Worm (Caenorhabditis elegans) whole organism, late embryonic: ENCODE measurements around the gene dpf-1.
A peak's percentile ranks its signal among the peaks of the same experiment; 100 is the strongest.

Source experiments
- C08G9.2 ChIP-seq: sonication (generic microtip); optimal IDR thresholded peaks from 2 replicates; lab custom pipeline; 2016; ENCODE audit warnings: mild to moderate bottlenecking, missing genetic modification characterization, moderate library complexity, missing compliant biosample characterization
- C38D4.7 ChIP-seq: fragments of 200-800 bp; sonication (Bioruptor generic); optimal IDR thresholded peaks from 2 replicates; lab custom pipeline; 2018; ENCODE audit warnings: mild to moderate bottlenecking, missing genetic modification characterization, moderate library complexity, missing compliant biosample characterization
- F13H6.1 ChIP-seq: sonication (generic microtip); optimal IDR thresholded peaks from 2 replicates; lab custom pipeline; 2016; ENCODE audit warnings: missing genetic modification characterization, missing compliant biosample characterization
- K02D7.2 ChIP-seq: sonication (generic microtip); optimal IDR thresholded peaks from 2 replicates; lab custom pipeline; 2017; ENCODE audit warnings: mild to moderate bottlenecking, missing genetic modification characterization, missing compliant biosample characterization
- K09A11.1 ChIP-seq: sonication (generic microtip); optimal IDR thresholded peaks from 2 replicates; lab custom pipeline; 2017; ENCODE audit warnings: antibody characterized with exemption, mild to moderate bottlenecking, missing genetic modification characterization, missing compliant biosample characterization; ENCODE audit not compliant: insufficient read depth
- T23F11.4 ChIP-seq: fragments of 200-800 bp; sonication (Bioruptor generic); optimal IDR thresholded peaks from 2 replicates; lab custom pipeline; 2018; ENCODE audit warnings: mild to moderate bottlenecking, missing genetic modification characterization, missing compliant biosample characterization
- Y22D7AL.16 ChIP-seq: sonication (generic microtip); optimal IDR thresholded peaks from 2 replicates; lab custom pipeline; 2016; ENCODE audit warnings: missing genetic modification characterization, missing compliant biosample characterization
- ceh-14 ChIP-seq: sonication (generic microtip); optimal IDR thresholded peaks from 2 replicates; lab custom pipeline; 2016; ENCODE audit warnings: missing genotype, missing genetic modification characterization, missing compliant biosample characterization
- ceh-18 ChIP-seq: sonication (generic microtip); optimal IDR thresholded peaks from 2 replicates; lab custom pipeline; 2016; ENCODE audit warnings: missing genetic modification characterization, missing compliant biosample characterization
- ceh-19 ChIP-seq: fragments of 200-800 bp; sonication (Bioruptor generic); optimal IDR thresholded peaks from 2 replicates; lab custom pipeline; 2018; ENCODE audit warnings: mild to moderate bottlenecking, missing genetic modification characterization, missing compliant biosample characterization
- ceh-22 ChIP-seq: sonication (generic microtip); optimal IDR thresholded peaks from 2 replicates; lab custom pipeline; 2017; ENCODE audit warnings: missing biosample characterization, missing genetic modification characterization
- ceh-24 ChIP-seq: sonication (generic microtip); optimal IDR thresholded peaks from 2 replicates; lab custom pipeline; 2016; ENCODE audit warnings: mild to moderate bottlenecking, missing genetic modification characterization, missing compliant biosample characterization
- ceh-30 ChIP-seq: fragments of 150-350 bp; optimal IDR thresholded peaks from 2 replicates; lab custom pipeline; 2014; ENCODE audit warnings: missing biosample characterization, missing genetic modification characterization
- ceh-45 ChIP-seq: fragments of 200-800 bp; sonication (Bioruptor generic); IDR thresholded peaks from 2 replicates; pipeline ENCODE4 v1.3.6; 2022; ENCODE audit warnings: missing genetic modification reagents, missing genetic modification characterization, missing compliant biosample characterization
- ceh-6 ChIP-seq: fragments of 200-800 bp; sonication (Bioruptor generic); optimal IDR thresholded peaks from 2 replicates; lab custom pipeline; 2018; ENCODE audit warnings: mild to moderate bottlenecking, missing genetic modification characterization, missing compliant biosample characterization
- ceh-9 ChIP-seq: sonication (generic microtip); optimal IDR thresholded peaks from 2 replicates; lab custom pipeline; 2016; ENCODE audit warnings: mild to moderate bottlenecking, missing genetic modification characterization, inconsistent platforms, missing compliant biosample characterization
- che-1 ChIP-seq: sonication (generic microtip); optimal IDR thresholded peaks from 2 replicates; lab custom pipeline; 2016; ENCODE audit warnings: mild to moderate bottlenecking, missing genetic modification characterization, missing compliant biosample characterization
- dve-1 ChIP-seq: sonication (generic microtip); optimal IDR thresholded peaks from 2 replicates; lab custom pipeline; 2017; ENCODE audit warnings: antibody characterized with exemption, mild to moderate bottlenecking, missing genetic modification characterization, missing compliant biosample characterization
- elt-2 ChIP-seq: sonication (generic microtip); optimal IDR thresholded peaks from 2 replicates; lab custom pipeline; 2016; ENCODE audit warnings: missing genetic modification reagents, missing genetic modification characterization, missing compliant biosample characterization
- elt-4 ChIP-seq: sonication (generic microtip); optimal IDR thresholded peaks from 2 replicates; lab custom pipeline; 2016; ENCODE audit warnings: missing genetic modification characterization, missing compliant biosample characterization
- ets-4 ChIP-seq: sonication (generic microtip); optimal IDR thresholded peaks from 2 replicates; lab custom pipeline; 2016; ENCODE audit warnings: missing genetic modification characterization, missing compliant biosample characterization
- fax-1 ChIP-seq: sonication (generic microtip); optimal IDR thresholded peaks from 2 replicates; lab custom pipeline; 2016; ENCODE audit warnings: missing genotype, missing genetic modification characterization, missing compliant biosample characterization
- fkh-10 ChIP-seq: fragments of 150-350 bp; optimal IDR thresholded peaks from 2 replicates; lab custom pipeline; 2014; ENCODE audit warnings: missing biosample characterization, missing genetic modification reagents, missing genetic modification characterization
- gmeb-2 ChIP-seq: sonication (generic microtip); optimal IDR thresholded peaks from 2 replicates; lab custom pipeline; 2016; ENCODE audit warnings: missing genetic modification characterization, inconsistent platforms, missing compliant biosample characterization
- hlh-30 ChIP-seq: sonication (generic microtip); optimal IDR thresholded peaks from 2 replicates; lab custom pipeline; 2017; ENCODE audit warnings: antibody characterized with exemption, missing genetic modification characterization, missing compliant biosample characterization; ENCODE audit not compliant: insufficient read depth
- hlh-6 ChIP-seq: sonication (generic microtip); optimal IDR thresholded peaks from 2 replicates; lab custom pipeline; 2016; ENCODE audit warnings: missing genotype, missing genetic modification characterization, missing compliant biosample characterization
- hlh-8 ChIP-seq: sonication (generic microtip); optimal IDR thresholded peaks from 2 replicates; lab custom pipeline; 2016; ENCODE audit warnings: missing genotype, missing genetic modification characterization, missing compliant biosample characterization
- lim-6 ChIP-seq: sonication (generic microtip); optimal IDR thresholded peaks from 2 replicates; lab custom pipeline; 2016; ENCODE audit warnings: missing genetic modification characterization, missing compliant biosample characterization
- nfya-1 ChIP-seq: sonication (generic microtip); optimal IDR thresholded peaks from 2 replicates; lab custom pipeline; 2017; ENCODE audit warnings: missing genetic modification characterization, mild to moderate bottlenecking, missing compliant biosample characterization, antibody characterized with exemption, moderate library complexity
- nhr-11 ChIP-seq: fragments of 150-350 bp; optimal IDR thresholded peaks from 2 replicates; lab custom pipeline; 2014; ENCODE audit warnings: missing biosample characterization, missing genetic modification characterization
- npax-4 ChIP-seq: sonication (generic microtip); optimal IDR thresholded peaks from 2 replicates; lab custom pipeline; 2016; ENCODE audit warnings: missing genetic modification characterization, missing compliant biosample characterization
- pag-3 ChIP-seq: sonication (generic microtip); optimal IDR thresholded peaks from 2 replicates; lab custom pipeline; 2016; ENCODE audit warnings: missing compliant biosample characterization, missing genetic modification characterization, borderline replicate concordance
- pat-9 ChIP-seq: fragments of 200-800 bp; sonication (Bioruptor generic); optimal IDR thresholded peaks from 2 replicates; lab custom pipeline; 2018; ENCODE audit warnings: mild to moderate bottlenecking, missing genetic modification characterization, moderate library complexity, missing compliant biosample characterization
- pha-2 ChIP-seq: sonication (generic microtip); optimal IDR thresholded peaks from 2 replicates; lab custom pipeline; 2017; ENCODE audit warnings: mild to moderate bottlenecking, missing genetic modification characterization, missing compliant biosample characterization
- pha-4 ChIP-seq: fragments of 150-350 bp; optimal IDR thresholded peaks from 2 replicates; lab custom pipeline; 2018; ENCODE audit warnings: missing biosample characterization, missing genetic modification reagents, missing genetic modification characterization
- pros-1 ChIP-seq: fragments of 150-350 bp; optimal IDR thresholded peaks from 2 replicates; lab custom pipeline; 2014; ENCODE audit warnings: missing biosample characterization, missing genetic modification reagents, missing genetic modification characterization
- sdc-2 ChIP-seq: sonication (generic microtip); optimal IDR thresholded peaks from 2 replicates; lab custom pipeline; 2016; ENCODE audit warnings: missing genotype, missing genetic modification characterization, missing compliant biosample characterization
- sox-2 ChIP-seq: fragments of 200-800 bp; sonication (Bioruptor generic); IDR thresholded peaks from 2 replicates; pipeline ENCODE4 v1.3.6; 2022; ENCODE audit warnings: missing genetic modification reagents, missing genetic modification characterization, missing compliant biosample characterization
- sox-4 ChIP-seq: sonication (generic microtip); optimal IDR thresholded peaks from 2 replicates; lab custom pipeline; 2017; ENCODE audit warnings: mild to moderate bottlenecking, missing genetic modification characterization, inconsistent platforms, missing compliant biosample characterization
- syd-9 ChIP-seq: sonication (generic microtip); optimal IDR thresholded peaks from 2 replicates; lab custom pipeline; 2016; ENCODE audit warnings: mild to moderate bottlenecking, missing genetic modification characterization, moderate library complexity, missing compliant biosample characterization
- tbx-2 ChIP-seq: sonication (generic microtip); optimal IDR thresholded peaks from 2 replicates; lab custom pipeline; 2016; ENCODE audit warnings: missing genetic modification characterization, missing compliant biosample characterization
- tbx-7 ChIP-seq: sonication (generic microtip); optimal IDR thresholded peaks from 2 replicates; lab custom pipeline; 2016; ENCODE audit warnings: missing genotype, missing genetic modification characterization, missing compliant biosample characterization
- unc-55 ChIP-seq: sonication (generic microtip); optimal IDR thresholded peaks from 2 replicates; lab custom pipeline; 2017; ENCODE audit warnings: missing biosample characterization, missing genetic modification reagents, missing genetic modification characterization
- unc-86 ChIP-seq: sonication (generic microtip); optimal IDR thresholded peaks from 2 replicates; lab custom pipeline; 2016; ENCODE audit warnings: missing genetic modification characterization, missing compliant biosample characterization

Gene dpf-1

ce11 chrV:15487764-15488163, 16.6 kb downstream of the dpf-1 start, which contains the start of gene srw-21:
Gene srw-21, plus strand, starts transcription at chrV:15488064.
- TF ChIP-seq fkh-10 (GFP tag; lab: Kevin White, UChicago) = no peak
- TF ChIP-seq pat-9 (tag; lab: Kevin White, UChicago) = no peak
- no peak for TF ChIP-seq K02D7.2

- TF ChIP-seq dve-1 (tag; lab: Kevin White, UChicago) (no peak), tbx-2 (no peak), C38D4.7 (GFP tag; lab: Kevin White, UChicago) (no peak), che-1 (no peak), sox-2 (no peak), ets-4 (tag; lab: Kevin White, UChicago) (no peak)
Measured at ce11 chrV:15492518-15492917, 21.4 kb downstream of the dpf-1 start, which contains the start of gene str-264. Gene str-264, minus strand, starts transcription at chrV:15492618.

- TF ChIP-seq npax-4 (no peak), hlh-30 (no peak), tbx-7 (tag; lab: Kevin White, UChicago) (no peak), pha-4 (tag; lab: Kevin White, UChicago) (no peak), unc-86 (no peak), ceh-19 (GFP tag; lab: Kevin White, UChicago) (no peak), T23F11.4 (GFP tag; lab: Kevin White, UChicago) (no peak), pat-9 (tag; lab: Kevin White, UChicago) (no peak), ceh-30 (tag; lab: Kevin White, UChicago) (no peak), gmeb-2 (tag; lab: Kevin White, UChicago) (no peak), elt-4 (no peak)
Measured at ce11 chrV:15493680-15494079, 22.6 kb downstream of the dpf-1 start, which contains the start of gene srh-218. Gene srh-218, plus strand, starts transcription at chrV:15493980.

ce11 chrV:15495169-15495568, 24.0 kb downstream of the dpf-1 start, which contains the start of gene srh-219:
Gene srh-219, plus strand, starts transcription at chrV:15495469.
- TF ChIP-seq unc-55 (GFP tag; lab: Kevin White, UChicago) (no peak), sdc-2 (tag; lab: Kevin White, UChicago) (no peak), pag-3 (tag; lab: Kevin White, UChicago) (no peak), tbx-2 (no peak), ceh-24 (tag; lab: Kevin White, UChicago) (no peak), sox-4 (tag; lab: Kevin White, UChicago) (no peak), fax-1 (tag; lab: Kevin White, UChicago) (no peak), hlh-8 (no peak), C08G9.2 (no peak), hlh-6 (no peak), ets-4 (tag; lab: Kevin White, UChicago) (no peak), pha-2 (tag; lab: Kevin White, UChicago) (no peak), K02D7.2 (no peak)

- TF ChIP-seq ceh-6 = no peak
- TF ChIP-seq ets-4 (tag; lab: Kevin White, UChicago) = peak; percentile 15
- peak; percentile 9 for TF ChIP-seq pros-1 (tag; lab: Kevin White, UChicago)
- no peak for TF ChIP-seq nhr-11 (tag; lab: Kevin White, UChicago)
- TF ChIP-seq ceh-9 (tag; lab: Kevin White, UChicago) = no peak
- no peak for TF ChIP-seq K02D7.2
- TF ChIP-seq che-1 = no peak
- TF ChIP-seq unc-86 = no peak
- TF ChIP-seq Y22D7AL.16 = no peak
- TF ChIP-seq ceh-14 (tag; lab: Kevin White, UChicago) = no peak
- no peak for TF ChIP-seq dve-1 (tag; lab: Kevin White, UChicago)
- TF ChIP-seq F13H6.1 (tag; lab: Kevin White, UChicago) = no peak
- no peak for TF ChIP-seq ceh-19 (GFP tag; lab: Kevin White, UChicago)
- no peak for TF ChIP-seq fax-1 (tag; lab: Kevin White, UChicago)
- peak; percentile 46 for TF ChIP-seq nfya-1 (tag; lab: Kevin White, UChicago)
- TF ChIP-seq elt-2 = peak; percentile 77
- TF ChIP-seq ceh-22 = no peak
- no peak for TF ChIP-seq unc-55 (GFP tag; lab: Kevin White, UChicago)
- TF ChIP-seq gmeb-2 (tag; lab: Kevin White, UChicago) = no peak
- no peak for TF ChIP-seq ceh-18 (tag; lab: Kevin White, UChicago)
- TF ChIP-seq sdc-2 (tag; lab: Kevin White, UChicago) = no peak
- no peak for TF ChIP-seq K09A11.1 (tag; lab: Kevin White, UChicago)
- no peak for TF ChIP-seq ceh-45 (GFP tag; lab: Robert Waterston, UW)
- no peak for TF ChIP-seq elt-4
- TF ChIP-seq lim-6 (tag; lab: Kevin White, UChicago) = no peak
- TF ChIP-seq syd-9 (tag; lab: Kevin White, UChicago) = no peak
Measured at ce11 chrV:15497731-15498130, 26.6 kb downstream of the dpf-1 start.
